Fruit fly (Drosophila melanogaster): Measurements from ENCODE around the gene laza.
A peak's percentile ranks its signal among the peaks of the same experiment; 100 is the strongest.

DNA sequence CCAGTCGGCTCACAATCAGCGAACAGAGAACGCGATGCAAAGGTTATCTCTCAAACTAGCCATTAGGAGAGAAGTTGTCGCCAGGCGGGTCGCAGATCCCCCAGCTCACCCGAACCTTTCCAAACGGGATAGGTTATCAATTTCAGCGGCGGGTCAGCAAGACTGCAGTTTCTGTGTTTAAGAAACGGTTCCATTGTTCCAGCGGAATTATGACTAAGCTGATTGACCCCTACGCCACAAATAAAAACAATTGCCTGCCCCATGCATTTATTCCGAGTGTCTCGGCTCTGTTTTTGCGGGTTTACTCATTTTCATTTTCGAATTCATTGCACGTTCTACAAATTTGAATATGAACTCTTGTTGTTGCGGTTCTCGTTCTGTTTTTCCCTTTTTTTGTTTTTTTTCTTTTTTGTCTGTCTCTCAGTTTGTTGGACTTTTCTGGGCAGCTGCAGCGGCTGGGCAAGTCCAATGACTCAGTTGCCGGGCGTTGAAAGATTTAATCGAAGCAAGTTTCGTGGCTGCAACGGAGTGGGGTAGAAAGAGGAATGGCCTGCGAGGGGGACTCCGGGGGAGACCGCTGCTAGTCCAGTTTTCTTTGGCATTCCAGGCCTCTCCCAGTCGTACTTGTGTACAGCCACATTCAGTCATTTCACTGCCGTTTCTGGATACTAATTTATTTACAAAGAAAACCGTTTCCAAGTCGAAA is 40.2 kb downstream of the laza start:
- no peak for TF ChIP-seq CG15696 (tag; optimal IDR thresholded peaks at IDR 0.05)
- no peak for TF ChIP-seq CG34422 (GFP tag; IDR thresholded peaks at IDR 0.05)
- TF ChIP-seq br (optimal IDR thresholded peaks at IDR 0.05): no peak
- TF ChIP-seq cas (GFP tag; IDR thresholded peaks at IDR 0.05): no peak
- no peak for TF ChIP-seq Lhr (GFP tag; optimal IDR thresholded peaks at IDR 0.05)
- peak; percentile 25 for TF ChIP-seq grn (GFP tag; optimal IDR thresholded peaks at IDR 0.05)
- TF ChIP-seq CG8388 (GFP tag; optimal IDR thresholded peaks at IDR 0.05): no peak
- TF ChIP-seq Bgb (GFP tag; IDR thresholded peaks at IDR 0.05; ENCODE audit: partially characterized antibody): no peak
